Fruit fly (Drosophila melanogaster): Measurements from ENCODE around the gene ldd.

ldd gene

dm6 chrX:21124176-21124575 lies 742 bp downstream of the ldd start (continued):
- TF ChIP-seq sisA (GFP tag; IDR thresholded peaks at IDR 0.05) (peak; percentile 54; the same call in 1 of the 2 replicates), CrebB (tag; optimal IDR thresholded peaks at IDR 0.05) (no peak), CG14710 (tag; optimal IDR thresholded peaks at IDR 0.05) (no peak), ro (GFP tag; IDR thresholded peaks at IDR 0.05) (no peak), D19A (tag; optimal IDR thresholded peaks at IDR 0.05) (peak; percentile 55), B-H1 (GFP tag; IDR thresholded peaks at IDR 0.05) (peak; percentile 36; the same call in 1 of the 3 replicates), twi (tag; optimal IDR thresholded peaks at IDR 0.05) (no peak), NK7.1 (GFP tag; optimal IDR thresholded peaks at IDR 0.05) (peak; percentile 7), Trl (optimal IDR thresholded peaks at IDR 0.05) (no peak), Trl (GFP tag; optimal IDR thresholded peaks at IDR 0.05) (peak; percentile 37), CG2712 (tag; optimal IDR thresholded peaks at IDR 0.05) (peak; percentile 82), Lpt (GFP tag; optimal IDR thresholded peaks at IDR 0.05) (no peak), CG13894 (tag; optimal IDR thresholded peaks at IDR 0.05) (no peak), CG9876 (GFP tag; optimal IDR thresholded peaks at IDR 0.05) (no peak), dimm (GFP tag; IDR thresholded peaks at IDR 0.05) (no peak), CG3838 (GFP tag; optimal IDR thresholded peaks at IDR 0.05) (no peak), CG2202 (tag; optimal IDR thresholded peaks at IDR 0.05) (peak; percentile 48), gsb-n (tag; optimal IDR thresholded peaks at IDR 0.05) (peak; percentile 51), CG1529 (GFP tag; optimal IDR thresholded peaks at IDR 0.05) (peak; percentile 39), nmo (GFP tag; optimal IDR thresholded peaks at IDR 0.05) (peak; percentile 81), emc (GFP tag; optimal IDR thresholded peaks at IDR 0.05) (no peak), HLH3B (GFP tag; IDR thresholded peaks at IDR 0.05) (no peak; the same call in 1 of the 2 replicates), CG5245 (GFP tag; optimal IDR thresholded peaks at IDR 0.05) (peak; percentile 20), CG10565 (GFP tag; optimal IDR thresholded peaks at IDR 0.05) (no peak), NC2β (GFP tag; optimal IDR thresholded peaks at IDR 0.05) (peak; percentile 35), CG1792 (GFP tag; optimal IDR thresholded peaks at IDR 0.05) (no peak), CG9437 (GFP tag; optimal IDR thresholded peaks at IDR 0.05) (peak; percentile 42), prd (optimal IDR thresholded peaks at IDR 0.05) (no peak), prd (GFP tag; IDR thresholded peaks at IDR 0.05) (peak; percentile 82), CG11093 (GFP tag; IDR thresholded peaks at IDR 0.05) (no peak), ATbp (GFP tag; optimal IDR thresholded peaks at IDR 0.05) (peak; percentile 59), Lhr (GFP tag; optimal IDR thresholded peaks at IDR 0.05) (peak; percentile 14), BEAF-32 (GFP tag; optimal IDR thresholded peaks at IDR 0.05) (no peak), nerfin-1 (tag; optimal IDR thresholded peaks at IDR 0.05) (no peak), crp (GFP tag; optimal IDR thresholded peaks at IDR 0.05) (peak in 1 of 2 experiments; percentile 43), CG14014 (GFP tag; IDR thresholded peaks at IDR 0.05) (peak; percentile 39; the same call in 1 of the 2 replicates), Awh (GFP tag; IDR thresholded peaks at IDR 0.05) (no peak), disco-r (GFP tag; optimal IDR thresholded peaks at IDR 0.05) (no peak), Hr78 (GFP tag; optimal IDR thresholded peaks at IDR 0.05) (no peak), odd (GFP tag; optimal IDR thresholded peaks at IDR 0.05) (peak; percentile 53), HmgD (GFP tag; optimal IDR thresholded peaks at IDR 0.05) (no peak), vnd (GFP tag; IDR thresholded peaks at IDR 0.05; ENCODE audit: partially characterized antibody) (no peak), vfl (GFP tag; optimal IDR thresholded peaks at IDR 0.05) (no peak), CG10431 (GFP tag; optimal IDR thresholded peaks at IDR 0.05) (no peak), ap (GFP tag; IDR thresholded peaks at IDR 0.05) (0 out of 2 replicates have a peak, but pooled peaks have one; percentile 46), CG8359 (GFP tag; optimal IDR thresholded peaks at IDR 0.05; ENCODE audit: borderline replicate concordance) (peak; percentile 32), Med (GFP tag) (peak; percentile 92), kah (GFP tag; optimal IDR thresholded peaks at IDR 0.05) (peak; percentile 7), Oli (tag; optimal IDR thresholded peaks at IDR 0.05) (peak; percentile 80), Six4 (GFP tag; optimal IDR thresholded peaks at IDR 0.05) (peak; percentile 53), CG18619 (GFP tag; optimal IDR thresholded peaks at IDR 0.05) (peak; percentile 56), az2 (GFP tag; optimal IDR thresholded peaks at IDR 0.05) (peak; percentile 72)
